Fruit fly (Drosophila melanogaster) whole organism, embryonic: Measurements from ENCODE around the gene ac.

Experiments used
- Abd-B ChIP-seq: fragments of 200-800 bp; sonication (Bioruptor generic); optimal IDR thresholded peaks from 2 replicates; lab custom pipeline; 2018; ENCODE audit warnings: missing biosample characterization, mild to moderate bottlenecking, missing genetic modification characterization, moderate library complexity
- Ada2b ChIP-seq: fragments of 200-800 bp; sonication (Bioruptor generic); IDR thresholded peaks from 2 replicates; pipeline ENCODE4 v1.3.6; 2022; ENCODE audit warnings: missing biosample characterization, missing genetic modification characterization
- CG10209 ChIP-seq: fragments of 200-800 bp; sonication (Bioruptor generic); optimal IDR thresholded peaks from 3 replicates; lab custom pipeline; 2017; ENCODE audit warnings: missing biosample characterization, mild to moderate bottlenecking, missing genetic modification characterization, missing genetic modification reagents
- CG10431 ChIP-seq: fragments of 200-800 bp; sonication (Bioruptor generic); optimal IDR thresholded peaks from 3 replicates; lab custom pipeline; 2018; ENCODE audit warnings: missing biosample characterization, mild to moderate bottlenecking, missing genetic modification characterization
- CG15479 ChIP-seq: fragments of 200-800 bp; sonication (Bioruptor generic); optimal IDR thresholded peaks from 3 replicates; lab custom pipeline; 2019; ENCODE audit warnings: missing biosample characterization, mild to moderate bottlenecking, missing genetic modification characterization, moderate library complexity
- CG16813 ChIP-seq: fragments of 200-800 bp; sonication (Bioruptor generic); IDR thresholded peaks from 3 replicates; pipeline ENCODE4 v1.3.6; 2022; ENCODE audit warnings: missing biosample characterization, missing genetic modification characterization; ENCODE audit not compliant: partially characterized antibody
- CG17328 ChIP-seq: fragments of 200-800 bp; sonication (Bioruptor generic); IDR thresholded peaks from 2 replicates; pipeline ENCODE4 v1.3.6; 2022; ENCODE audit warnings: missing biosample characterization, missing genetic modification characterization
- CG17385 ChIP-seq: fragments of 200-800 bp; sonication (Bioruptor generic); optimal IDR thresholded peaks from 3 replicates; lab custom pipeline; 2018; ENCODE audit warnings: missing biosample characterization, mild to moderate bottlenecking, missing genetic modification characterization
- CG18011 ChIP-seq: fragments of 200-800 bp; sonication (Bioruptor generic); optimal IDR thresholded peaks from 2 replicates; lab custom pipeline; 2017; ENCODE audit warnings: missing biosample characterization, missing genetic modification characterization, mild to moderate bottlenecking, moderate library complexity, missing genotype
- CG1832 ChIP-seq: fragments of 200-800 bp; sonication (Bioruptor generic); optimal IDR thresholded peaks from 2 replicates; lab custom pipeline; 2017; ENCODE audit warnings: missing biosample characterization, mild to moderate bottlenecking, missing genetic modification characterization, inconsistent platforms
- CG2116 ChIP-seq: fragments of 200-800 bp; sonication (Bioruptor generic); optimal IDR thresholded peaks from 3 replicates; lab custom pipeline; 2018; ENCODE audit warnings: missing biosample characterization, mild to moderate bottlenecking, missing genetic modification characterization
- CG2875 ChIP-seq: fragments of 200-800 bp; sonication (Bioruptor generic); optimal IDR thresholded peaks from 2 replicates; lab custom pipeline; 2017; ENCODE audit warnings: missing biosample characterization, mild to moderate bottlenecking, missing genetic modification characterization, missing genetic modification reagents
- CG3407 ChIP-seq: fragments of 200-800 bp; sonication (Bioruptor generic); optimal IDR thresholded peaks from 2 replicates; lab custom pipeline; 2018; ENCODE audit warnings: missing biosample characterization, mild to moderate bottlenecking, missing genetic modification characterization
- CG34224 ChIP-seq: fragments of 200-800 bp; sonication (Bioruptor generic); IDR thresholded peaks from 3 replicates; pipeline ENCODE4 v1.3.6; 2022; ENCODE audit warnings: missing biosample characterization, missing genetic modification characterization; ENCODE audit not compliant: partially characterized antibody
- CG34422 ChIP-seq: fragments of 200-800 bp; sonication (Bioruptor generic); IDR thresholded peaks from 3 replicates; pipeline ENCODE4 v1.3.6; 2022; ENCODE audit warnings: missing biosample characterization, missing genetic modification characterization
- CG8924 ChIP-seq: fragments of 200-800 bp; optimal IDR thresholded peaks from 3 replicates; lab custom pipeline; 2019; ENCODE audit warnings: missing biosample characterization, mild to moderate bottlenecking, missing genetic modification characterization, moderate library complexity
- CG9727 ChIP-seq: fragments of 200-800 bp; sonication (Bioruptor generic); optimal IDR thresholded peaks from 3 replicates; lab custom pipeline; 2017; ENCODE audit warnings: missing biosample characterization, mild to moderate bottlenecking, missing genetic modification characterization
- CTCF ChIP-seq: fragments of 200-800 bp; sonication (Bioruptor generic); optimal IDR thresholded peaks from 2 replicates; lab custom pipeline; 2017; ENCODE audit warnings: missing biosample characterization, mild to moderate bottlenecking, missing genetic modification characterization, moderate library complexity
- Camta ChIP-seq: fragments of 200-800 bp; sonication (Bioruptor generic); optimal IDR thresholded peaks from 2 replicates; lab custom pipeline; 2016; ENCODE audit warnings: missing biosample characterization, missing genetic modification characterization
- Gsc ChIP-seq: fragments of 200-800 bp; sonication (Bioruptor generic); IDR thresholded peaks from 2 replicates; pipeline ENCODE4 v1.3.6; 2022; ENCODE audit warnings: missing biosample characterization, missing genetic modification characterization
- Jarid2 ChIP-seq: fragments of 200-800 bp; sonication (Bioruptor generic); optimal IDR thresholded peaks from 3 replicates; lab custom pipeline; 2017; ENCODE audit warnings: mild to moderate bottlenecking, missing biosample characterization, missing genetic modification reagents, missing genetic modification characterization
- Kr ChIP-seq: fragments of 200-800 bp; sonication (Bioruptor generic); optimal IDR thresholded peaks from 2 replicates; lab custom pipeline; 2017; ENCODE audit warnings: missing biosample characterization, mild to moderate bottlenecking, missing genetic modification characterization
- Lpt ChIP-seq: fragments of >200 bp; optimal IDR thresholded peaks from 2 replicates; lab custom pipeline; 2018; ENCODE audit warnings: missing biosample characterization, missing genetic modification characterization
- NFAT ChIP-seq: fragments of 200-800 bp; sonication (Bioruptor generic); IDR thresholded peaks from 2 replicates; pipeline ENCODE4 v1.3.6; 2022; ENCODE audit warnings: missing biosample characterization, missing genetic modification characterization
- Trl ChIP-seq, 3 experiments: fragments of >200 bp in 2 of 3; fragments of 200-800 bp in 1 of 3; sonication (Bioruptor generic) in 1 of 3; optimal IDR thresholded peaks; 2 replicates in 1 of 3; 3 replicates in 2 of 3; lab custom pipeline; 2016 to 2017; ENCODE audit warnings: missing biosample characterization in 1 of 3, missing genetic modification characterization in 1 of 3
- ac ChIP-seq: fragments of 200-800 bp; sonication (Bioruptor generic); optimal IDR thresholded peaks from 3 replicates; lab custom pipeline; 2017; ENCODE audit warnings: missing biosample characterization, mild to moderate bottlenecking, missing genetic modification characterization
- al ChIP-seq: fragments of 200-800 bp; sonication (Bioruptor generic); IDR thresholded peaks from 2 replicates; pipeline ENCODE4 v1.3.6; 2022; ENCODE audit warnings: missing biosample characterization, missing genetic modification characterization
- bbx ChIP-seq: fragments of 200-800 bp; sonication (Bioruptor generic); IDR thresholded peaks from 2 replicates; pipeline ENCODE4 v1.3.6; 2022; ENCODE audit warnings: missing biosample characterization, missing genetic modification characterization; ENCODE audit not compliant: partially characterized antibody
- bowl ChIP-seq: fragments of 200-800 bp; sonication (Bioruptor generic); IDR thresholded peaks from 2 replicates; pipeline ENCODE4 v1.3.6; 2022; ENCODE audit warnings: missing biosample characterization, missing genetic modification characterization
- cad ChIP-seq: fragments of >200 bp; optimal IDR thresholded peaks from 2 replicates; lab custom pipeline; 2017; ENCODE audit warnings: missing biosample characterization, missing genetic modification characterization
- chm ChIP-seq: fragments of 200-800 bp; sonication (Bioruptor generic); IDR thresholded peaks from 2 replicates; pipeline ENCODE4 v1.3.6; 2022; ENCODE audit warnings: missing biosample characterization, missing genetic modification characterization
- crp ChIP-seq, 2 experiments: fragments of 200-800 bp; sonication (Bioruptor generic); optimal IDR thresholded peaks; 2 replicates in 1 of 2; 3 replicates in 1 of 2; lab custom pipeline; 2017; ENCODE audit warnings: missing biosample characterization in 2 of 2, missing genetic modification characterization in 2 of 2, mild to moderate bottlenecking in 1 of 2, moderate library complexity in 1 of 2
- dan ChIP-seq: fragments of 200-800 bp; sonication (Bioruptor generic); IDR thresholded peaks from 2 replicates; pipeline ENCODE4 v1.3.6; 2022; ENCODE audit warnings: missing biosample characterization, missing genetic modification characterization
- danr ChIP-seq: fragments of 200-800 bp; sonication (Bioruptor generic); IDR thresholded peaks from 2 replicates; pipeline ENCODE4 v1.3.6; 2022; ENCODE audit warnings: missing biosample characterization, missing genetic modification characterization
- en ChIP-seq: fragments of 200-800 bp; sonication (Bioruptor generic); optimal IDR thresholded peaks from 2 replicates; lab custom pipeline; 2016; ENCODE audit warnings: missing biosample characterization, missing genetic modification characterization
- fd102C ChIP-seq: fragments of 200-800 bp; sonication (Bioruptor generic); optimal IDR thresholded peaks from 2 replicates; lab custom pipeline; 2018; ENCODE audit warnings: missing biosample characterization, mild to moderate bottlenecking, missing genetic modification characterization, moderate library complexity
- hb ChIP-seq: fragments of 200-800 bp; sonication (Bioruptor generic); IDR thresholded peaks from 3 replicates; pipeline ENCODE4 v1.3.6; 2022; ENCODE audit warnings: missing biosample characterization, missing genetic modification characterization; ENCODE audit not compliant: partially characterized antibody
- lilli ChIP-seq: fragments of 200-800 bp; sonication (Bioruptor generic); optimal IDR thresholded peaks from 3 replicates; lab custom pipeline; 2016; ENCODE audit warnings: missing biosample characterization, missing genetic modification characterization
- luna ChIP-seq: fragments of 200-800 bp; sonication (Bioruptor generic); optimal IDR thresholded peaks from 2 replicates; lab custom pipeline; 2016; ENCODE audit warnings: missing biosample characterization, missing genetic modification characterization
- pan ChIP-seq, 4 experiments: fragments of >200 bp in 3 of 4; fragments of 200-800 bp in 1 of 4; sonication (Bioruptor generic) in 1 of 4; optimal IDR thresholded peaks in 3 of 4; IDR thresholded peaks in 1 of 4; 2 replicates each; pipeline versions ENCODE4 v1.3.6 to Lab custom; 2017 to 2022; ENCODE audit warnings: missing biosample characterization in 2 of 4, missing genetic modification characterization in 2 of 4, mixed read lengths in 1 of 4
- pros ChIP-seq: fragments of 200-800 bp; sonication (Bioruptor generic); optimal IDR thresholded peaks from 3 replicates; lab custom pipeline; 2019; ENCODE audit warnings: missing biosample characterization, mild to moderate bottlenecking, missing genetic modification characterization, moderate library complexity
- ro ChIP-seq: fragments of 200-800 bp; sonication (Bioruptor generic); IDR thresholded peaks from 2 replicates; pipeline ENCODE4 v1.3.6; 2022; ENCODE audit warnings: missing biosample characterization, missing genetic modification characterization
- seq ChIP-seq: fragments of 200-800 bp; sonication (Bioruptor generic); IDR thresholded peaks from 2 replicates; pipeline ENCODE4 v1.3.6; 2022; ENCODE audit warnings: missing biosample characterization, missing genetic modification characterization
- sim ChIP-seq: fragments of 200-800 bp; sonication (Bioruptor generic); IDR thresholded peaks from 2 replicates; pipeline ENCODE4 v1.3.6; 2022; ENCODE audit warnings: missing biosample characterization, missing genetic modification characterization
- slp2 ChIP-seq: fragments of 200-800 bp; sonication (Bioruptor generic); optimal IDR thresholded peaks from 2 replicates; lab custom pipeline; 2016; ENCODE audit warnings: missing biosample characterization, missing genetic modification characterization
- sqz ChIP-seq: fragments of 200-800 bp; sonication (Bioruptor generic); optimal IDR thresholded peaks from 3 replicates; lab custom pipeline; 2018; ENCODE audit warnings: missing biosample characterization, mild to moderate bottlenecking, missing genetic modification characterization
- ssp ChIP-seq: fragments of 200-800 bp; sonication (Bioruptor generic); IDR thresholded peaks from 2 replicates; pipeline ENCODE4 v1.3.6; 2022; ENCODE audit warnings: missing biosample characterization, missing genetic modification characterization
- tap ChIP-seq: fragments of 200-800 bp; optimal IDR thresholded peaks from 3 replicates; lab custom pipeline; 2019; ENCODE audit warnings: missing biosample characterization, mild to moderate bottlenecking, missing genetic modification characterization, moderate library complexity
- tll ChIP-seq, 2 experiments: fragments of 200-800 bp in 1 of 2; fragments of >200 bp in 1 of 2; sonication (Bioruptor generic) in 1 of 2; optimal IDR thresholded peaks; 2 replicates each; lab custom pipeline; 2017 to 2019; ENCODE audit warnings: missing biosample characterization in 2 of 2, missing genetic modification characterization in 2 of 2, mild to moderate bottlenecking in 1 of 2, moderate library complexity in 1 of 2
- wdn ChIP-seq: fragments of 200-800 bp; sonication (Bioruptor generic); IDR thresholded peaks from 2 replicates; pipeline ENCODE4 v1.3.6; 2022; ENCODE audit warnings: missing biosample characterization, missing genetic modification characterization
- yki ChIP-seq: fragments of >200 bp; optimal IDR thresholded peaks from 3 replicates; lab custom pipeline; 2018
- z ChIP-seq: fragments of 200-800 bp; sonication (Bioruptor generic); IDR thresholded peaks from 3 replicates; pipeline ENCODE4 v1.3.6; 2022; ENCODE audit warnings: missing biosample characterization, missing genetic modification characterization

ac gene

DNA sequence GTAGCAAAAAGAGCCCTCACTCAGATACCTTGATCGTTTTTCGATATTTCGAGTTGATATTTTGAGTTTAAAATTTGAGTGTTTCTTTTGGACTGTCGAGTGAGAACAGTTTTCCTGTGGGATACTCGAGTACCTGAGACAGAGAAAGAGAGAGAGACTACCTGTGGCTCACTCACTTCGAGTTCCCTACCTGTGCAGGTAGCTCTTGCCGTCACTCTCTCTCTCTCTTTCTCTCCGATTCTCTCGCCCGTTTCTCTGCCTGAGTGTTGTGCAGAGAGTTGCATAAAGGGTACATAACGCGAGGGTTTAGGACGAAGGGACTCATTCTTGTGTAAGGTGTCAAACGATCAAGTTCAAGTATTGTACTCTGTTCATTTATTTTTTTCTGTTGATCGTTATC, 25.9 kb downstream of the ac start, which contains the start of gene sc:
Gene sc (plus strand): TSS at position 315 of the 400 bp plus-strand sequence.
- TF ChIP-seq chm (GFP tag; lab: Robert Waterston, UW): no peak
- no peak for TF ChIP-seq CG16813
- TF ChIP-seq sim: no peak
- TF ChIP-seq CG8924: no peak
- peak; percentile 12 for TF ChIP-seq CG1832 (GFP tag; lab: Kevin White, UChicago)
- no peak for TF ChIP-seq sqz (GFP tag; lab: Kevin White, UChicago)
- peak; percentile 15 for TF ChIP-seq Kr
- TF ChIP-seq wdn (GFP tag; lab: Robert Waterston, UW): no peak
- peak; percentile 97 for TF ChIP-seq z
- TF ChIP-seq Trl (optimal IDR thresholded peaks at IDR 0.05; lab: Kevin White, UChicago): peak; percentile 16 to 83
- TF ChIP-seq Trl (GFP tag; optimal IDR thresholded peaks at IDR 0.05; lab: Kevin White, UChicago): no peak
- TF ChIP-seq seq (GFP tag; lab: Robert Waterston, UW): no peak
- no peak for TF ChIP-seq CG2875 (GFP tag; lab: Kevin White, UChicago)
- TF ChIP-seq CG10431 (GFP tag; lab: Kevin White, UChicago): no peak
- TF ChIP-seq yki: peak; percentile 53
- no peak for TF ChIP-seq CG18011
- no peak for TF ChIP-seq CG2116 (GFP tag; lab: Kevin White, UChicago)
- no peak for TF ChIP-seq fd102C
- no peak for TF ChIP-seq pan (optimal IDR thresholded peaks at IDR 0.05; lab: Kevin White, UChicago)
- no peak for TF ChIP-seq pan (GFP tag; optimal IDR thresholded peaks at IDR 0.05 in 1 of 2, IDR thresholded peaks at IDR 0.05 in 1 of 2)
- peak; percentile 18 for TF ChIP-seq ac
- no peak for TF ChIP-seq luna (GFP tag; lab: Kevin White, UChicago)
- peak; percentile 6 for TF ChIP-seq Jarid2 (GFP tag; lab: Kevin White, UChicago)
- TF ChIP-seq NFAT (GFP tag; lab: Robert Waterston, UW): no peak
- peak; percentile 5 for TF ChIP-seq pros
- TF ChIP-seq tap (tag; lab: Kevin White, UChicago): no peak
- TF ChIP-seq Gsc: no peak
- no peak for TF ChIP-seq danr (GFP tag; lab: Robert Waterston, UW)
- no peak for TF ChIP-seq CG34422 (GFP tag; lab: Robert Waterston, UW)
- TF ChIP-seq lilli (GFP tag; lab: Kevin White, UChicago): no peak
- TF ChIP-seq ssp: no peak
- TF ChIP-seq CG10209 (GFP tag; lab: Kevin White, UChicago): no peak
- TF ChIP-seq CG17385 (GFP tag; lab: Kevin White, UChicago): no peak
- peak; percentile 94 for TF ChIP-seq CG15479
- TF ChIP-seq, all 482 proteins: peak for 9

DNA sequence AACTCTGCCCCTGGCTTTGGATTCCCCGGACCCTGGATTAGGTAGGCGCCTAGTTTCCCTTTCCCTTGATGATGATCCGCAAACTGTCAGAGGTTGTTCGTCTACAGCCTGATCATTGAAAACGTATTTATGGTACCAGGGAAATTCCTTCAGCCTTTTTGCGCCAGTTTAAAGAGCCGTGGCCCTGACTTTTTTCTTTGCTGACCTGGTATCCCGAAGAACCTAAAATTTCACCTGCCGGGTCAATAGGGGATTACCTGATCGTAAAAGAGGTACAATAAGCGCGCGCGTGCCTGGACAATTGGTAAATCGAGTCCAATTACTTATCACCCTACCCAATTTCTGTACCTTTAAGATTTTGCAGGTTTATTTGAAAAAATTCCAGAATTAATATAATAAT, 29.9 kb downstream of the ac start:
- TF ChIP-seq en (GFP tag; lab: Kevin White, UChicago) (no peak), CG9727 (GFP tag; lab: Kevin White, UChicago) (no peak), cad (GFP tag; lab: Kevin White, UChicago) (peak; percentile 82), Abd-B (GFP tag; lab: Kevin White, UChicago) (no peak), CG15479 (peak; percentile 65), Jarid2 (GFP tag; lab: Kevin White, UChicago) (no peak), hb (GFP tag; lab: Robert Waterston, UW) (no peak), al (GFP tag; lab: Robert Waterston, UW) (no peak), Ada2b (GFP tag; lab: Robert Waterston, UW) (no peak), tll (GFP tag; optimal IDR thresholded peaks at IDR 0.05; lab: Kevin White, UChicago) (peak in 1 of 2 experiments; percentile 83), bbx (GFP tag; lab: Robert Waterston, UW) (no peak), bowl (GFP tag; lab: Robert Waterston, UW) (no peak), Camta (GFP tag; lab: Kevin White, UChicago) (no peak), ro (GFP tag; lab: Robert Waterston, UW) (no peak), CG34224 (GFP tag; lab: Robert Waterston, UW) (no peak), crp (GFP tag; optimal IDR thresholded peaks at IDR 0.05; lab: Kevin White, UChicago) (no peak), ac (peak; percentile 67), slp2 (no peak), dan (no peak), Lpt (no peak), CTCF (GFP tag; lab: Kevin White, UChicago) (no peak), CG17328 (GFP tag; lab: Robert Waterston, UW) (no peak), CG3407 (GFP tag; lab: Kevin White, UChicago) (no peak)
